Worm (Caenorhabditis elegans) whole organism, young adult: ENCODE measurements around the gene C42D8.9.

Experiments used
- ceh-79 ChIP-seq: sonication (generic microtip); optimal IDR thresholded peaks from 2 replicates; lab custom pipeline; 2017; ENCODE audit warnings: mild to moderate bottlenecking, missing genetic modification characterization, missing compliant biosample characterization
- chd-7 ChIP-seq: sonication (generic microtip); optimal IDR thresholded peaks from 2 replicates; lab custom pipeline; 2016; ENCODE audit warnings: mild to moderate bottlenecking, missing genetic modification characterization, moderate library complexity, missing compliant biosample characterization
- ets-4 ChIP-seq: fragments of 200-800 bp; sonication (Bioruptor generic); optimal IDR thresholded peaks from 2 replicates; lab custom pipeline; 2018; ENCODE audit warnings: mild to moderate bottlenecking, missing genetic modification characterization, missing compliant biosample characterization
- hsf-1 ChIP-seq: fragments of 200-800 bp; sonication (Bioruptor generic); IDR thresholded peaks from 2 replicates; pipeline ENCODE4 v1.3.6; 2022; ENCODE audit warnings: missing genetic modification reagents, missing genetic modification characterization, missing compliant biosample characterization

DNA sequence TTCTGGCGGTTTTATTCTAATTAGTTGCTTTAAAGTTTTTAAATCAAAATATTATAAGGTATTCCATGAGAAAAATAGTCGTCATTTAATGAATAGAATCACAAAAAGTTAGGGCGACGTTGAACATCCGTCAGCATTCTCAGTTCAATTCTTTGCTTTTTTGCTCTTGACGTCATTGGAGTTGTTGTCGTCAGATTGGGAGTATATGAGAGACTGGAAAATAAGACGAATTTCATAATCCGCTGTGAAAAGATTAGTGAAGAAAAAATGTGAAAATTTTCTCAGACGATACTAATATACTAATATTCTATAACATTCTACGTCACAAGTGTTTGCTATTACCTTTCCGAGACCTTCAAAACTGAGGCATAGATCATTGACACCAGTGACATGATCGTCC is 44.6 kb upstream of the C42D8.9 start:
- TF ChIP-seq hsf-1 (GFP tag; lab: Robert Waterston, UW), result no peak
- no peak for TF ChIP-seq chd-7 (tag; lab: Kevin White, UChicago)
- no peak for TF ChIP-seq ets-4 (GFP tag; lab: Kevin White, UChicago)
- no peak for TF ChIP-seq ceh-79 (tag; lab: Kevin White, UChicago)
